Worm (Caenorhabditis elegans) whole organism, L1 larva: ENCODE measurements around the gene Y5F2A.4.

Source experiments
- C04F5.9 ChIP-seq: sonication (generic microtip); optimal IDR thresholded peaks from 2 replicates; lab custom pipeline; 2016; ENCODE audit warnings: missing genetic modification characterization, missing compliant biosample characterization
- C16A3.4 ChIP-seq: fragments of 150-350 bp; optimal IDR thresholded peaks from 2 replicates; lab custom pipeline; 2014; ENCODE audit warnings: missing biosample characterization, missing genetic modification characterization
- C34B4.2 ChIP-seq: sonication (generic microtip); optimal IDR thresholded peaks from 2 replicates; lab custom pipeline; 2017; ENCODE audit warnings: mild to moderate bottlenecking, missing genetic modification characterization, missing compliant biosample characterization
- F16B12.6 ChIP-seq: fragments of 150-350 bp; optimal IDR thresholded peaks from 2 replicates; lab custom pipeline; 2014; ENCODE audit warnings: missing biosample characterization, missing genetic modification characterization
- aha-1 ChIP-seq: fragments of 150-350 bp; optimal IDR thresholded peaks from 2 replicates; lab custom pipeline; 2014; ENCODE audit warnings: missing biosample characterization, missing genetic modification characterization
- alr-1 ChIP-seq: fragments of 200-800 bp; sonication (Bioruptor generic); optimal IDR thresholded peaks from 2 replicates; lab custom pipeline; 2018; ENCODE audit warnings: borderline replicate concordance, mild to moderate bottlenecking, missing genetic modification characterization, missing compliant biosample characterization
- aly-2 ChIP-seq: fragments of 150-350 bp; optimal IDR thresholded peaks from 2 replicates; lab custom pipeline; 2014; ENCODE audit warnings: missing biosample characterization, missing genetic modification characterization
- blmp-1 ChIP-seq: fragments of 150-350 bp; optimal IDR thresholded peaks from 2 replicates; lab custom pipeline; 2014; ENCODE audit warnings: missing biosample characterization, missing genetic modification characterization
- ceh-63 ChIP-seq: fragments of 200-800 bp; sonication (Bioruptor generic); optimal IDR thresholded peaks from 2 replicates; lab custom pipeline; 2018; ENCODE audit warnings: mild to moderate bottlenecking, missing genetic modification characterization, missing compliant biosample characterization
- ceh-8 ChIP-seq: fragments of 200-800 bp; sonication (Bioruptor generic); optimal IDR thresholded peaks from 2 replicates; lab custom pipeline; 2018; ENCODE audit warnings: mild to moderate bottlenecking, missing genetic modification characterization, moderate library complexity, missing compliant biosample characterization
- ceh-88 ChIP-seq: fragments of 200-800 bp; sonication (Bioruptor generic); IDR thresholded peaks from 2 replicates; pipeline ENCODE4 v1.3.6; 2022; ENCODE audit warnings: missing genetic modification characterization, missing compliant biosample characterization
- ceh-90 ChIP-seq: sonication (generic microtip); optimal IDR thresholded peaks from 2 replicates; lab custom pipeline; 2016; ENCODE audit warnings: missing genetic modification characterization, missing compliant biosample characterization
- ces-1 ChIP-seq: fragments of 150-350 bp; optimal IDR thresholded peaks from 2 replicates; lab custom pipeline; 2014; ENCODE audit warnings: missing biosample characterization, missing genetic modification reagents, missing genetic modification characterization
- dpl-1 ChIP-seq, 3 experiments: fragments of 150-350 bp in 2 of 3; sonication (generic microtip) in 1 of 3; optimal IDR thresholded peaks; 2 replicates each; lab custom pipeline; 2014 to 2017; ENCODE audit warnings: missing biosample characterization in 3 of 3, missing genetic modification characterization in 3 of 3, missing genetic modification reagents in 3 of 3
- dsc-1 ChIP-seq: sonication (generic microtip); optimal IDR thresholded peaks from 2 replicates; lab custom pipeline; 2016; ENCODE audit warnings: mild to moderate bottlenecking, missing genetic modification characterization, missing compliant biosample characterization
- efl-1 ChIP-seq, 4 experiments: fragments of 150-350 bp; optimal IDR thresholded peaks in 3 of 4; peaks in 1 of 4; 1 replicate in 1 of 4; 2 replicates in 3 of 4; lab custom pipeline; 2014; ENCODE audit warnings: missing biosample characterization in 2 of 4, missing genetic modification characterization in 2 of 4, missing genetic modification reagents in 2 of 4
- elt-2 ChIP-seq: sonication (generic microtip); optimal IDR thresholded peaks from 2 replicates; lab custom pipeline; 2016; ENCODE audit warnings: missing genetic modification characterization, mild to moderate bottlenecking, inconsistent platforms, missing compliant biosample characterization, missing genetic modification reagents
- elt-3 ChIP-seq, 6 experiments: fragments of 150-350 bp in 1 of 6; sonication (generic microtip); optimal IDR thresholded peaks; 2 replicates each; lab custom pipeline; 2017 to 2018; ENCODE audit warnings: missing biosample characterization in 6 of 6, missing genetic modification characterization in 6 of 6, inconsistent platforms in 1 of 6
- fkh-4 ChIP-seq: sonication (generic microtip); optimal IDR thresholded peaks from 2 replicates; lab custom pipeline; 2016; ENCODE audit warnings: missing compliant biosample characterization, missing genetic modification characterization, borderline replicate concordance
- fkh-8 ChIP-seq: sonication (generic microtip); optimal IDR thresholded peaks from 2 replicates; lab custom pipeline; 2016; ENCODE audit warnings: mild to moderate bottlenecking, missing genetic modification characterization, missing compliant biosample characterization
- fos-1 ChIP-seq: fragments of 150-350 bp; optimal IDR thresholded peaks from 2 replicates; lab custom pipeline; 2014; ENCODE audit warnings: missing biosample characterization, missing genetic modification characterization
- grh-1 ChIP-seq: fragments of 200-800 bp; sonication (Bioruptor generic); IDR thresholded peaks from 2 replicates; pipeline ENCODE4 v1.3.6; 2022; ENCODE audit warnings: missing genetic modification reagents, missing genetic modification characterization, missing compliant biosample characterization
- hlh-17 ChIP-seq: fragments of 200-800 bp; sonication (Bioruptor generic); optimal IDR thresholded peaks from 2 replicates; lab custom pipeline; 2018; ENCODE audit warnings: missing genetic modification characterization, mild to moderate bottlenecking, missing compliant biosample characterization, moderate library complexity, borderline replicate concordance
- hlh-4 ChIP-seq: sonication (generic microtip); optimal IDR thresholded peaks from 2 replicates; lab custom pipeline; 2016; ENCODE audit warnings: mild to moderate bottlenecking, missing genetic modification characterization, missing compliant biosample characterization
- isw-1 ChIP-seq: fragments of 200-800 bp; sonication (Bioruptor generic); IDR thresholded peaks from 2 replicates; pipeline ENCODE4 v1.3.6; 2022; ENCODE audit warnings: missing genetic modification characterization, missing compliant biosample characterization
- lin-15B ChIP-seq: fragments of 150-350 bp; sonication (generic microtip); optimal IDR thresholded peaks from 3 replicates; lab custom pipeline; 2014; ENCODE audit warnings: missing biosample characterization, missing genetic modification characterization
- lin-39 ChIP-seq: fragments of 150-350 bp; optimal IDR thresholded peaks from 2 replicates; lab custom pipeline; 2014; ENCODE audit warnings: missing biosample characterization, missing genetic modification reagents, missing genetic modification characterization
- lir-3 ChIP-seq: sonication (generic microtip); optimal IDR thresholded peaks from 2 replicates; lab custom pipeline; 2016; ENCODE audit warnings: mild to moderate bottlenecking, missing genetic modification characterization, moderate library complexity, missing compliant biosample characterization; ENCODE audit not compliant: poor library complexity
- mdl-1 ChIP-seq, 2 experiments: fragments of 150-350 bp; optimal IDR thresholded peaks; 2 replicates each; lab custom pipeline; 2014 to 2017; ENCODE audit warnings: missing biosample characterization in 2 of 2, missing genetic modification characterization in 2 of 2, inconsistent platforms in 1 of 2
- nhr-20 ChIP-seq: sonication (generic microtip); optimal IDR thresholded peaks from 2 replicates; lab custom pipeline; 2016; ENCODE audit warnings: mild to moderate bottlenecking, missing genetic modification characterization, missing compliant biosample characterization
- nhr-28 ChIP-seq: fragments of 150-350 bp; optimal IDR thresholded peaks from 2 replicates; lab custom pipeline; 2014; ENCODE audit warnings: missing biosample characterization, missing genetic modification characterization
- nhr-47 ChIP-seq: sonication (generic microtip); optimal IDR thresholded peaks from 2 replicates; lab custom pipeline; 2016; ENCODE audit warnings: mild to moderate bottlenecking, missing genetic modification characterization, moderate library complexity, missing compliant biosample characterization
- nhr-76 ChIP-seq: sonication (generic microtip); optimal IDR thresholded peaks from 2 replicates; lab custom pipeline; 2017; ENCODE audit warnings: missing biosample characterization, missing genetic modification characterization
- nhr-77 ChIP-seq: fragments of 150-350 bp; optimal IDR thresholded peaks from 2 replicates; lab custom pipeline; 2014; ENCODE audit warnings: missing biosample characterization, missing genetic modification characterization
- nhr-84 ChIP-seq: sonication (generic microtip); optimal IDR thresholded peaks from 2 replicates; lab custom pipeline; 2017; ENCODE audit warnings: missing biosample characterization, missing genetic modification characterization
- nhr-90 ChIP-seq: sonication (generic microtip); optimal IDR thresholded peaks from 2 replicates; lab custom pipeline; 2016; ENCODE audit warnings: mild to moderate bottlenecking, missing genetic modification characterization, missing compliant biosample characterization; ENCODE audit not compliant: poor library complexity
- pax-3 ChIP-seq: fragments of 200-800 bp; sonication (Bioruptor generic); optimal IDR thresholded peaks from 2 replicates; lab custom pipeline; 2018; ENCODE audit warnings: mild to moderate bottlenecking, missing genetic modification characterization, moderate library complexity, missing compliant biosample characterization
- rnt-1 ChIP-seq: sonication (generic microtip); optimal IDR thresholded peaks from 2 replicates; lab custom pipeline; 2016; ENCODE audit warnings: mild to moderate bottlenecking, missing genetic modification characterization, moderate library complexity, missing compliant biosample characterization
- skn-1 ChIP-seq: fragments of 150-350 bp; optimal IDR thresholded peaks from 2 replicates; lab custom pipeline; 2014; ENCODE audit warnings: missing biosample characterization, missing genetic modification characterization
- snu-23 ChIP-seq: sonication (generic microtip); optimal IDR thresholded peaks from 2 replicates; lab custom pipeline; 2016; ENCODE audit warnings: missing genetic modification characterization, missing compliant biosample characterization
- sox-4 ChIP-seq: sonication (generic microtip); optimal IDR thresholded peaks from 2 replicates; lab custom pipeline; 2016; ENCODE audit warnings: missing genetic modification characterization, missing compliant biosample characterization
- sup-37 ChIP-seq: fragments of 200-800 bp; sonication (Bioruptor generic); optimal IDR thresholded peaks from 2 replicates; lab custom pipeline; 2018; ENCODE audit warnings: mild to moderate bottlenecking, missing genetic modification characterization, missing compliant biosample characterization
- swsn-7 ChIP-seq: sonication (generic microtip); optimal IDR thresholded peaks from 2 replicates; lab custom pipeline; 2016; ENCODE audit warnings: missing genetic modification characterization, missing compliant biosample characterization
- tlp-1 ChIP-seq: fragments of 150-350 bp; optimal IDR thresholded peaks from 2 replicates; lab custom pipeline; 2014; ENCODE audit warnings: missing biosample characterization, missing genetic modification characterization
- unc-130 ChIP-seq: fragments of 150-350 bp; optimal IDR thresholded peaks from 2 replicates; lab custom pipeline; 2017; ENCODE audit warnings: missing biosample characterization, missing genetic modification characterization, inconsistent platforms
- unc-62 ChIP-seq: fragments of 150-350 bp; optimal IDR thresholded peaks from 2 replicates; lab custom pipeline; 2014; ENCODE audit warnings: missing biosample characterization, missing genetic modification reagents, missing genetic modification characterization
- unc-86 ChIP-seq: sonication (generic microtip); optimal IDR thresholded peaks from 2 replicates; lab custom pipeline; 2016; ENCODE audit warnings: missing genetic modification characterization, missing compliant biosample characterization
- unc-98 ChIP-seq: fragments of 200-800 bp; sonication (Bioruptor generic); IDR thresholded peaks from 2 replicates; pipeline ENCODE4 v1.3.6; 2022; ENCODE audit warnings: missing genetic modification characterization, missing compliant biosample characterization
- xbp-1 ChIP-seq: sonication (generic microtip); optimal IDR thresholded peaks from 2 replicates; lab custom pipeline; 2016; ENCODE audit warnings: missing genetic modification characterization, missing compliant biosample characterization
- zip-4 ChIP-seq: fragments of 200-800 bp; sonication (Bioruptor generic); optimal IDR thresholded peaks from 2 replicates; lab custom pipeline; 2018; ENCODE audit warnings: mild to moderate bottlenecking, missing genetic modification characterization, moderate library complexity, missing compliant biosample characterization
- ztf-11 ChIP-seq, 2 experiments: sonication (generic microtip); optimal IDR thresholded peaks; 2 replicates each; lab custom pipeline; 2016 to 2017; ENCODE audit warnings: missing genetic modification characterization in 2 of 2, missing biosample characterization in 1 of 2, missing compliant biosample characterization in 1 of 2
- ztf-4 ChIP-seq: fragments of 150-350 bp; optimal IDR thresholded peaks from 2 replicates; lab custom pipeline; 2014; ENCODE audit warnings: missing biosample characterization, missing genetic modification characterization

Y5F2A.4 gene

DNA sequence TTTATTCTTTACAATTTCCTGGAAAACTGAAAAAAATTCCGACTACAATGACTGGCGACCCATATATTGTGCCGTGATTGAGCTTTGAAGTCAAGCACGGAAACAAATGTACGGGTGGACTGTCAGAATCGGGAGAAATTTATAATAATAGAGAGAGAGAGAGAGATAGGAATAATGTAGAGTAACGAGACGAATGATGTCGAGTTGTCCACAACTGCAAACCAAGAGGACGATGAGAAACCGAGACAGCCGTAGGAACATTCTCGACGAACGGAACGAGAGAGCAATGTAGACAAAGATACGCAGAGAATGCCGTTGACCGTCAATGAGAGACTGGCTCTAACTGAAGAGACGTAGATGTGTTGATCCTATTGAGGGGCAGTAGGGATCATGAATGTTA lies 50.8 kb downstream of the Y5F2A.4 start (continued):
- TF ChIP-seq tlp-1 (tag; lab: Kevin White, UChicago) = no peak
- TF ChIP-seq ces-1 (GFP tag; lab: Kevin White, UChicago) = no peak
- peak; percentile 69 for TF ChIP-seq C16A3.4 (tag; lab: Kevin White, UChicago)
- TF ChIP-seq rnt-1 (tag; lab: Kevin White, UChicago) = peak; percentile 77
- TF ChIP-seq snu-23 (GFP tag; lab: Kevin White, UChicago) = peak; percentile 96
- TF ChIP-seq blmp-1 = peak; percentile 77
- TF ChIP-seq fos-1 (tag; lab: Kevin White, UChicago) = peak; percentile 66
- no peak for TF ChIP-seq sup-37 (GFP tag; lab: Kevin White, UChicago)
- TF ChIP-seq nhr-28 = no peak
- peak; percentile 82 for TF ChIP-seq xbp-1 (tag; lab: Kevin White, UChicago)
- TF ChIP-seq nhr-76 (tag; lab: Kevin White, UChicago) = no peak
- TF ChIP-seq aha-1 = no peak
- no peak for TF ChIP-seq zip-4 (GFP tag; lab: Kevin White, UChicago)
- no peak for TF ChIP-seq lin-39 (tag; lab: Kevin White, UChicago)
- peak; percentile 74 for TF ChIP-seq aly-2
- TF ChIP-seq efl-1 (optimal IDR thresholded peaks at IDR 0.05; lab: Kevin White, UChicago) = peak; percentile 62 to 66
- TF ChIP-seq efl-1 (GFP tag; optimal IDR thresholded peaks at IDR 0.05 in 1 of 2; lab: Kevin White, UChicago) = peak; percentile 15 to 91
- TF ChIP-seq nhr-20 (tag; lab: Kevin White, UChicago) = peak; percentile 92
- peak; percentile 68 for TF ChIP-seq fkh-8 (tag; lab: Kevin White, UChicago)
- TF ChIP-seq nhr-90 (tag; lab: Kevin White, UChicago) = peak; percentile 71
- peak; percentile 82 for TF ChIP-seq nhr-47
- TF ChIP-seq unc-62 (GFP tag; lab: Kevin White, UChicago) = no peak
- no peak for TF ChIP-seq isw-1 (GFP tag; lab: Robert Waterston, UW)
- peak; percentile 71 for TF ChIP-seq nhr-77 (tag; lab: Kevin White, UChicago)
- TF ChIP-seq elt-2 (tag; lab: Kevin White, UChicago) = peak; percentile 9
- TF ChIP-seq grh-1 (GFP tag; lab: Robert Waterston, UW) = peak; percentile 56
- TF ChIP-seq dpl-1 (GFP tag; optimal IDR thresholded peaks at IDR 0.05; lab: Kevin White, UChicago) = peak; percentile 45 to 49 (median 47)
- no peak for TF ChIP-seq lin-15B (tag; lab: Kevin White, UChicago)
- TF ChIP-seq hlh-17 (GFP tag; lab: Kevin White, UChicago) = no peak
- TF ChIP-seq ceh-88 (GFP tag; lab: Robert Waterston, UW) = peak; percentile 56
- peak; percentile 33 for TF ChIP-seq F16B12.6 (tag; lab: Kevin White, UChicago)
- no peak for TF ChIP-seq C04F5.9 (tag; lab: Kevin White, UChicago)
- TF ChIP-seq skn-1 (tag; lab: Kevin White, UChicago) = peak; percentile 90
- no peak for TF ChIP-seq fkh-4
- no peak for TF ChIP-seq nhr-84
- no peak for TF ChIP-seq C34B4.2 (tag; lab: Kevin White, UChicago)
- no peak for TF ChIP-seq ceh-8
- TF ChIP-seq lir-3 (tag; lab: Kevin White, UChicago) = peak; percentile 35
- TF ChIP-seq alr-1 (tag; lab: Kevin White, UChicago) = no peak
- TF ChIP-seq ceh-63 (GFP tag; lab: Kevin White, UChicago) = no peak
- peak; percentile 92 for TF ChIP-seq ztf-4 (tag; lab: Kevin White, UChicago)
- TF ChIP-seq pax-3 (tag; lab: Kevin White, UChicago) = no peak
- peak in 1 of 2 experiments; percentile 72 for TF ChIP-seq mdl-1 (tag; optimal IDR thresholded peaks at IDR 0.05; lab: Kevin White, UChicago)
- no peak for TF ChIP-seq hlh-4 (tag; lab: Kevin White, UChicago)
- TF ChIP-seq ceh-90 (tag; lab: Kevin White, UChicago) = no peak
- TF ChIP-seq unc-130 = peak; percentile 11
- TF ChIP-seq sox-4 (tag; lab: Kevin White, UChicago) = no peak
- TF ChIP-seq ztf-11 (tag; optimal IDR thresholded peaks at IDR 0.05; lab: Kevin White, UChicago) = peak in 1 of 2 experiments; percentile 73
- TF ChIP-seq swsn-7 = peak; percentile 90
- peak in 5 of 6 experiments; percentile 19 to 85 (median 65) for TF ChIP-seq elt-3 (tag; optimal IDR thresholded peaks at IDR 0.05; lab: Kevin White, UChicago)
- TF ChIP-seq dsc-1 = peak; percentile 66
- TF ChIP-seq unc-86 (tag; lab: Kevin White, UChicago) = peak; percentile 72
- no peak for TF ChIP-seq unc-98
